Fruit fly (Drosophila melanogaster) whole organism: ENCODE measurements around the gene Rnf146.

Source experiments
- CG8478 ChIP-seq: fragments of >200 bp; optimal IDR thresholded peaks from 2 replicates; lab custom pipeline; 2018; ENCODE audit warnings: inconsistent platforms
- Dll ChIP-seq: fragments of >200 bp; optimal IDR thresholded peaks from 2 replicates; lab custom pipeline; 2017
- pan ChIP-seq: fragments of >200 bp; optimal IDR thresholded peaks from 2 replicates; lab custom pipeline; 2017
- psq ChIP-seq: fragments of >200 bp; optimal IDR thresholded peaks from 2 replicates; lab custom pipeline; 2017
- usp ChIP-seq: fragments of >200 bp; optimal IDR thresholded peaks from 2 replicates; lab custom pipeline; 2017; ENCODE audit warnings: missing biosample characterization, missing genetic modification characterization, mixed read lengths

DNA sequence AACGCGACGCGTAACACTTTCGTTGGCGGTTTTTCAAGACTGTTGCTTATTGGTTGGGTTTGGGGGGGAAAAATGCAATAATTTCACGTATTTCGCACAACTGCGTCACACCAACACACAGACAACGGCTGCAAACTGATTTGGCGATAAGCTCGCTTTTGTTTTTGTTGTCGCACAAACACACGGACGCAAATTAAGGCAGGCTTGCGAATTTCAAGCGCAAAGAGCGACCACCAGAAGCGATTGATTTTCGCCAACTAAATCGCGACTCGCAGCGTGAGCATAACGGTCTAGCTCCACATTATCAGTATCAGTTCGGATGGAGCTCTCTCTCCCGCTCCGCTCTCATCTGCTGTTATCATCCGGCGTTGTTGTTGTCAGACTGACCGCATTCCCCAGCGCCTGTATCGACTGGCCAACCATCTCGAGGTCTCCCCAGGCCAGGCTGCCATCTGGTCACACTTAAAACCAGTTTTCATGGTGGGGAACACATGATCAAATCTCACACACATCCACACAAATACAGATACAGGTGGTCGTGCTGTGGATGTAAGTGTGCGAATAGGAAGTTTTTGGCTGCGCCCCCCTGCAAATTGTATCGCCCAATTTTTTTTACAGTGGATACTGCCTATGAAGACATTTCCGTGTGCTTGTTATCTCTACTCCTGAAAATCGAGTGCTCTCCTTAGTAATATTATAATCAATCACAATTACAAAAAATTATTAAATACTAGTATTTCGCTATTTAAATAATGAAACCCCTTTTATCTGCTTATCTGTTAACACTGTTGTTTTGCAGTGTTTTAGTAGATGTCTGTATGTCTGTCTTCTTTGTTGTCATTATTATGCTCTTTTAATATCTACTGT is 9.6 kb downstream of the Rnf146 start:
- TF ChIP-seq pan (no peak), usp (GFP tag; lab: Kevin White, UChicago) (no peak), Dll (lab: Kevin White, UChicago) (no peak), psq (lab: Kevin White, UChicago) (no peak), CG8478 (no peak)
